Fruit fly (Drosophila melanogaster): ENCODE data around the gene CG15743.

Gene CG15743

dm6 chrX:13276713-13277112 lies 8.8 kb upstream of the CG15743 start (continued):
- TF ChIP-seq sim (GFP tag; IDR thresholded peaks at IDR 0.05) (no peak), Dad (GFP tag; optimal IDR thresholded peaks at IDR 0.05) (no peak), CG4424 (GFP tag; optimal IDR thresholded peaks at IDR 0.05) (peak; percentile 62), HHEX (GFP tag; optimal IDR thresholded peaks at IDR 0.05) (peak; percentile 81), CG6689 (GFP tag; IDR thresholded peaks at IDR 0.05) (peak; percentile 79), NK7.1 (GFP tag; optimal IDR thresholded peaks at IDR 0.05) (no peak), pb (GFP tag; optimal IDR thresholded peaks at IDR 0.05) (no peak), B-H2 (GFP tag; optimal IDR thresholded peaks at IDR 0.05) (peak; percentile 56), MTF-1 (GFP tag; optimal IDR thresholded peaks at IDR 0.05; ENCODE audit: borderline replicate concordance) (peak; percentile 49), Hmr (GFP tag; optimal IDR thresholded peaks at IDR 0.05) (peak; percentile 84), CG7556 (GFP tag; optimal IDR thresholded peaks at IDR 0.05) (peak; percentile 78), CG2202 (tag; optimal IDR thresholded peaks at IDR 0.05) (no peak), CG17385 (GFP tag; optimal IDR thresholded peaks at IDR 0.05) (peak; percentile 72), Six4 (GFP tag; optimal IDR thresholded peaks at IDR 0.05) (peak; percentile 65), Hand (GFP tag; optimal IDR thresholded peaks at IDR 0.05) (peak; percentile 71), caup (GFP tag; optimal IDR thresholded peaks at IDR 0.05; ENCODE audit: severe bottlenecking) (peak; percentile 81), CG13775 (GFP tag; optimal IDR thresholded peaks at IDR 0.05) (peak; percentile 66), crc (GFP tag; optimal IDR thresholded peaks at IDR 0.05) (no peak), sqz (GFP tag; optimal IDR thresholded peaks at IDR 0.05) (peak; percentile 19), CG17328 (GFP tag; IDR thresholded peaks at IDR 0.05) (peak; percentile 66), Sox100B (GFP tag; optimal IDR thresholded peaks at IDR 0.05) (peak; percentile 60), NFAT (GFP tag; IDR thresholded peaks at IDR 0.05) (peak; percentile 60; the same call in 1 of the 2 replicates), CG7786 (GFP tag; optimal IDR thresholded peaks at IDR 0.05) (peak; percentile 9), Dp (GFP tag; optimal IDR thresholded peaks at IDR 0.05) (no peak), al (GFP tag; IDR thresholded peaks at IDR 0.05) (peak; percentile 85), CG31224 (GFP tag; IDR thresholded peaks at IDR 0.05) (peak; percentile 59), CG15601 (tag; optimal IDR thresholded peaks at IDR 0.05) (peak; percentile 41), Nf-YA (GFP tag; IDR thresholded peaks at IDR 0.05) (peak; percentile 51; the same call in 1 of the 2 replicates), scrt (GFP tag; optimal IDR thresholded peaks at IDR 0.05) (peak; percentile 74), trem (tag; optimal IDR thresholded peaks at IDR 0.05) (peak; percentile 30), ranshi (GFP tag; IDR thresholded peaks at IDR 0.05) (peak; percentile 77), CG30020 (tag; optimal IDR thresholded peaks at IDR 0.05) (no peak), toy (GFP tag; IDR thresholded peaks at IDR 0.05) (peak; percentile 66; the same call in 1 of the 2 replicates), vvl (GFP tag; IDR thresholded peaks at IDR 0.05) (peak; percentile 81), tin (GFP tag; optimal IDR thresholded peaks at IDR 0.05) (peak; percentile 56), ham (GFP tag; IDR thresholded peaks at IDR 0.05) (peak; percentile 47; the same call in 1 of the 2 replicates), CG34376 (GFP tag; optimal IDR thresholded peaks at IDR 0.05) (peak; percentile 29), gem (tag; optimal IDR thresholded peaks at IDR 0.05) (peak; percentile 88), Rfx (GFP tag; IDR thresholded peaks at IDR 0.05) (peak; percentile 89), D19B (GFP tag; optimal IDR thresholded peaks at IDR 0.05) (peak; percentile 67), CG17568 (GFP tag; optimal IDR thresholded peaks at IDR 0.05) (peak; percentile 65), CG6654 (GFP tag; optimal IDR thresholded peaks at IDR 0.05) (peak; percentile 22), CG14667 (GFP tag; IDR thresholded peaks at IDR 0.05) (peak; percentile 60), CG3726 (GFP tag; IDR thresholded peaks at IDR 0.05) (peak; percentile 50; the same call in 1 of the 3 replicates), psq (GFP tag; optimal IDR thresholded peaks at IDR 0.05) (no peak), CG17359 (tag; optimal IDR thresholded peaks at IDR 0.05) (peak; percentile 77), gro (GFP tag; optimal IDR thresholded peaks at IDR 0.05) (no peak), Lim3 (GFP tag; IDR thresholded peaks at IDR 0.05) (no peak), CG2712 (tag; optimal IDR thresholded peaks at IDR 0.05) (peak; percentile 76), rib (GFP tag; IDR thresholded peaks at IDR 0.05) (peak; percentile 62; the same call in 1 of the 2 replicates), CG2678 (tag; optimal IDR thresholded peaks at IDR 0.05) (peak; percentile 91)

Measured in whole organism, embryonic.